Worm (Caenorhabditis elegans): ENCODE data around the gene clec-185.

Gene clec-185

DNA sequence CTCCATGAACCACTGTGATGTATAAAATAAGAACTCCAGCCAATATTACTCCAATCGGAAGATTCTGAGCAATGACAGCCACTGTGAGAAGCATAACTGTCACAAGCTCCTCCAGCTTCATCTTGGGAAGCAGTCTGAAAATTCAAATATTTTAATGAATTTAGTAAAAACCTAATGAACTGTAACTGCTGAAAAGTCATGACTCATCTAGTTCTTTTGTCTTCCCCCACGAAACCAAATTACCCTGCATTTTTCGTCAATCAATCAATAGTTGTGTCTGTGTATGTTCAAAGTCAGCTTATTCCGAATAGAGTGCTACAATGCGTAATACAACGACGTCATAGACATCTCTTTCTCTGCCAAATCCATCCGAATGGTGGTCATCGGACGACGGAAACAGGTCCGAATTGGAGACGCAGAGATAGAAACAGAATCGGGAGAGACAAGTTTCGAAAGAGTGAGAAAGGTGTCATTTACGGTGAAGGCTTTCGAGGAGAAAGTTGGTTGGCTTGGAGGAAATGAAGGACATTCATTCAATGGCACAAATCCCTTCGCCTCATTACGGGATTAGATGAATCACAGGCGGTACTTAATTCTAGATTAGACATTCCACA, 41.7 kb upstream of the clec-185 start:
- TF ChIP-seq ceh-83 (GFP tag; optimal IDR thresholded peaks at IDR 0.05) (no peak), ces-1 (GFP tag; optimal IDR thresholded peaks at IDR 0.05) (no peak), nhr-28 (tag; optimal IDR thresholded peaks at IDR 0.05) (no peak), elt-3 (tag; optimal IDR thresholded peaks at IDR 0.05) (peak; percentile 5), unc-39 (tag; optimal IDR thresholded peaks at IDR 0.05) (no peak), ham-2 (GFP tag; optimal IDR thresholded peaks at IDR 0.05) (peak; percentile 50), nhr-2 (tag; optimal IDR thresholded peaks at IDR 0.05) (no peak), nhr-76 (tag; optimal IDR thresholded peaks at IDR 0.05) (no peak), blmp-1 (tag; optimal IDR thresholded peaks at IDR 0.05) (peak; percentile 74), ceh-39 (tag; optimal IDR thresholded peaks at IDR 0.05) (no peak), bed-3 (GFP tag; optimal IDR thresholded peaks at IDR 0.05) (no peak), sptf-1 (tag; optimal IDR thresholded peaks at IDR 0.05) (no peak), unc-62 (GFP tag; optimal IDR thresholded peaks at IDR 0.05) (no peak), nhr-237 (tag; optimal IDR thresholded peaks at IDR 0.05) (no peak), flh-1 (GFP tag; optimal IDR thresholded peaks at IDR 0.05) (no peak)

DNA sequence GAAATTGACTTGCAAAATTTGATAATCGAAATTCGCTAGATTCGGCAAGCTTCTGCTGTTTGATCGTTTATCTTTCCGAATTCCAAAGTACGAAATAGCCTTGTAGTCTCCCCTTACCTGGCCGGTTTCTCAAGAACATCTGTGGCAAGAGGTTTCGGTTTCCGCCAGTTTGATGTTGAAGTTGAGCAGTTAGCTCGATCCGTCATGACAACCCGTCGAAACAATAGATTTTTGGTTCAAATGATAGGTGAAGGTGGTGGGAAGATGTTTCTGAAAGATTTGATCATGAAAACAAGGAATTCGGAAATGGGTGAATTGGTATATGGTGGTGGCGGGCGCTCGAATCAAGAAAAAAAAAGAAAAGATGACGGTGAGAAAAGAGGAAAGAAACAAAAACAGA, 40.0 kb upstream of the clec-185 start, which contains the start of gene acs-20:
acs-20 (minus strand) TSS at position 270 of the 400 bp plus-strand sequence.
- no peak for TF ChIP-seq unc-120 (tag; optimal IDR thresholded peaks at IDR 0.05; ENCODE audit: poor library complexity, severe bottlenecking)

DNA sequence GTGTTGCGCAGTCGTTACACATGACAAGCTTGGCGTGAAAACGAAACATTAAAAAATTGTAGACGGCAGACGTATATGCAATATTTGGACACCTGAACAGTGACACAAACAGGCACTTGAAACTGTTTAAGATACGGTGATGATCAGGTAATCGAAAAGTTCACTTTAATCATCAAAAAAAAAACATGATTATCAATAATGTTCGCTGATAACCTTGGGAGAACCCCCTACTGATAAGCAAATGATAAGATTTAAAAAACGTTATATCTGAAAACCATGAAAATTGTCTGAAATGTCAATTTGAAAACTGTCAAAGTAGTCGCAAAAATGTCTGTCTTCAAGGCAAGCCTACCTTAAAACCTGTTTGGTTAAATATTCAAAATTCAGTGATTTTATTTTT, 38.5 kb upstream of the clec-185 start:
- TF ChIP-seq nhr-2 (tag; optimal IDR thresholded peaks at IDR 0.05) = no peak
- no peak for TF ChIP-seq mls-2 (tag; optimal IDR thresholded peaks at IDR 0.05)
- TF ChIP-seq snpc-4 (tag; optimal IDR thresholded peaks at IDR 0.05) = no peak
- no peak for TF ChIP-seq hlh-1 (tag; optimal IDR thresholded peaks at IDR 0.05)
- no peak for TF ChIP-seq unc-120 (tag; optimal IDR thresholded peaks at IDR 0.05; ENCODE audit: poor library complexity, severe bottlenecking)
- TF ChIP-seq ces-1 (GFP tag; optimal IDR thresholded peaks at IDR 0.05) = no peak
- no peak for TF ChIP-seq ceh-39 (tag; optimal IDR thresholded peaks at IDR 0.05)
- no peak for TF ChIP-seq lsy-2 (tag; optimal IDR thresholded peaks at IDR 0.05)
- no peak for TF ChIP-seq tbx-8 (GFP tag; optimal IDR thresholded peaks at IDR 0.05)
- TF ChIP-seq nhr-28 (tag; optimal IDR thresholded peaks at IDR 0.05) = no peak

DNA sequence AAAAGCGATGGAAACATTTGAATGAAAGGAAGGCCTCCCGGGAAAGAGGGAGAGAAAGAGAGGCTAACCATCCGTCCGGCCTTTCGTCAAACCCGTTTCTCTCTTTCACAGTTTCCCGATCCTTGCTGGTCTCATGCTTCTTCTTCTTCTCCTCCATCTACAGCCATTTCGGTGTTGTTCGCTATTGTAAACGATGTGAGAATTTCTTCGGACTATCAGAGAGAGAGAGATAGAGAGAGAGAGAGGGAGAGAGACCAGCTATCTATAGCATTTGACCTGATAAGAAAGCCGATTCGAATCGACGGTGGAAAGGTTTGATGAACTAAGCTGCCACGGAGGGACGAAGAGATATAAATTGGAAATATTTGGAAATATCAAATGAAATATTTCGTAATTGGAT, 35.0 kb upstream of the clec-185 start:
- TF ChIP-seq unc-62 (GFP tag; optimal IDR thresholded peaks at IDR 0.05) (no peak), ham-2 (GFP tag; optimal IDR thresholded peaks at IDR 0.05) (peak; percentile 82), blmp-1 (tag; optimal IDR thresholded peaks at IDR 0.05) (no peak), elt-3 (tag; optimal IDR thresholded peaks at IDR 0.05) (peak; percentile 45), nhr-12 (tag; optimal IDR thresholded peaks at IDR 0.05) (no peak), ztf-11 (tag; optimal IDR thresholded peaks at IDR 0.05) (no peak)

DNA sequence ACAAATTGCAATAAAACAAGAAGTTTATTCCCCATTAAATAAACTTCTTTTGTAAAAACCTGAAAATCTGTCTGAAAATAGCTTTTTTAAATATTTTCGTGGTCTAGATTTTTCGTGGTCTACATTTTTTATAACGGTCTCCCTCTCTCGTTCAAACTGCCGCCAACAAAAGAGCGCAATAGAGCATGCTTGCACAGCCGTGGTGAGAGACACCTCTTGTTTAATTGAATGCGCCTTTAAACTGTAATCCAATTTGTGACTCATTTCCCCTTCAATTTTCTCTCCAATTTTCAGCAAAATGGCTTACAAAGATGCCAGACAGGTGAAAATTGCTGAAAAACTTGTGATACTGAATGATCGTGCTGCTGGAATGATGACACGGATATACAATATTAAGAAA, 34.3 kb upstream of the clec-185 start, which contains the start of gene gex-3:
gex-3 (plus strand) TSS at position 295 of the 400 bp plus-strand sequence.
- TF ChIP-seq ceh-83 (GFP tag; optimal IDR thresholded peaks at IDR 0.05) (no peak), hlh-1 (tag; optimal IDR thresholded peaks at IDR 0.05) (peak; percentile 48), nhr-12 (tag; optimal IDR thresholded peaks at IDR 0.05) (no peak), ceh-43 (GFP tag; optimal IDR thresholded peaks at IDR 0.05) (peak; percentile 11), lin-32 (GFP tag; optimal IDR thresholded peaks at IDR 0.05) (no peak), elt-3 (tag; optimal IDR thresholded peaks at IDR 0.05) (no peak), flh-1 (GFP tag; optimal IDR thresholded peaks at IDR 0.05) (no peak), mep-1 (tag; optimal IDR thresholded peaks at IDR 0.05) (peak; percentile 97), nhr-28 (tag; optimal IDR thresholded peaks at IDR 0.05) (no peak), blmp-1 (tag; optimal IDR thresholded peaks at IDR 0.05) (no peak), unc-39 (tag; optimal IDR thresholded peaks at IDR 0.05) (no peak), ces-1 (GFP tag; optimal IDR thresholded peaks at IDR 0.05) (peak; percentile 99), nhr-2 (tag; optimal IDR thresholded peaks at IDR 0.05) (no peak), unc-62 (GFP tag; optimal IDR thresholded peaks at IDR 0.05) (no peak), ham-2 (GFP tag; optimal IDR thresholded peaks at IDR 0.05) (no peak), elt-1 (tag; optimal IDR thresholded peaks at IDR 0.05; ENCODE audit: borderline replicate concordance, insufficient read depth) (no peak), ztf-11 (tag; optimal IDR thresholded peaks at IDR 0.05) (no peak), lsy-2 (tag; optimal IDR thresholded peaks at IDR 0.05) (peak; percentile 84), drap-1 (GFP tag; optimal IDR thresholded peaks at IDR 0.05) (peak; percentile 49), nhr-237 (tag; optimal IDR thresholded peaks at IDR 0.05) (peak; percentile 91), sem-2 (GFP tag; optimal IDR thresholded peaks at IDR 0.05) (no peak), sptf-1 (tag; optimal IDR thresholded peaks at IDR 0.05) (peak; percentile 33), snpc-4 (tag; optimal IDR thresholded peaks at IDR 0.05) (no peak), nhr-76 (tag; optimal IDR thresholded peaks at IDR 0.05) (no peak), mab-5 (tag; optimal IDR thresholded peaks at IDR 0.05) (no peak), ceh-39 (tag; optimal IDR thresholded peaks at IDR 0.05) (peak; percentile 54), mls-2 (tag; optimal IDR thresholded peaks at IDR 0.05) (peak; percentile 0), unc-120 (tag; optimal IDR thresholded peaks at IDR 0.05; ENCODE audit: poor library complexity, severe bottlenecking) (no peak), zip-8 (tag; optimal IDR thresholded peaks at IDR 0.05) (no peak), pha-4 (tag; optimal IDR thresholded peaks at IDR 0.05) (peak; percentile 84), bed-3 (GFP tag; optimal IDR thresholded peaks at IDR 0.05) (no peak), cnd-1 (tag; optimal IDR thresholded peaks at IDR 0.05) (no peak), lin-13 (tag; optimal IDR thresholded peaks at IDR 0.05) (peak; percentile 77), M03D4.4 (tag; optimal IDR thresholded peaks at IDR 0.05) (no peak), tbx-8 (GFP tag; optimal IDR thresholded peaks at IDR 0.05) (no peak)

Measured in whole organism, mixed stage, embryonic.